Fruit fly (Drosophila melanogaster) whole organism, pupa: ENCODE measurements around the gene CG33521.

Experiments
- CG10348 ChIP-seq: fragments of 200-800 bp; sonication (Bioruptor generic); IDR thresholded peaks from 2 replicates; pipeline ENCODE4 v1.3.6; 2022; ENCODE audit warnings: missing biosample characterization, missing genetic modification characterization
- CG12605 ChIP-seq: fragments of 200-800 bp; sonication (Bioruptor generic); IDR thresholded peaks from 2 replicates; pipeline ENCODE4 v1.3.6; 2022; ENCODE audit warnings: missing biosample characterization, missing genetic modification characterization
- CG13204 ChIP-seq: fragments of 200-800 bp; sonication (Bioruptor generic); optimal IDR thresholded peaks from 2 replicates; lab custom pipeline; 2018; ENCODE audit warnings: missing biosample characterization, mild to moderate bottlenecking, missing genetic modification characterization, moderate library complexity
- CG14655 ChIP-seq: fragments of 200-800 bp; sonication (Bioruptor generic); optimal IDR thresholded peaks from 3 replicates; lab custom pipeline; 2017; ENCODE audit warnings: mild to moderate bottlenecking, missing biosample characterization, missing genetic modification reagents, missing genetic modification characterization
- CG15710 ChIP-seq: fragments of 200-800 bp; sonication (Bioruptor generic); optimal IDR thresholded peaks from 2 replicates; lab custom pipeline; 2018; ENCODE audit warnings: missing biosample characterization, mild to moderate bottlenecking, missing genetic modification characterization, moderate library complexity
- CG17806 ChIP-seq: fragments of 200-800 bp; sonication (Bioruptor generic); optimal IDR thresholded peaks from 2 replicates; lab custom pipeline; 2018; ENCODE audit warnings: missing biosample characterization, mild to moderate bottlenecking, missing genetic modification characterization, moderate library complexity
- CG32121 ChIP-seq: fragments of 200-800 bp; sonication (Bioruptor generic); IDR thresholded peaks from 2 replicates; pipeline ENCODE4 v1.3.6; 2022; ENCODE audit warnings: missing biosample characterization, missing genetic modification characterization
- CG34367 ChIP-seq: fragments of 200-800 bp; sonication (Bioruptor generic); optimal IDR thresholded peaks from 2 replicates; lab custom pipeline; 2018; ENCODE audit warnings: missing biosample characterization, mild to moderate bottlenecking, missing genetic modification characterization
- CG4496 ChIP-seq: fragments of 200-800 bp; sonication (Bioruptor generic); IDR thresholded peaks from 3 replicates; pipeline ENCODE4 v1.3.6; 2022; ENCODE audit warnings: missing biosample characterization, missing genetic modification characterization
- CG8159 ChIP-seq: fragments of 200-800 bp; sonication (Bioruptor generic); optimal IDR thresholded peaks from 3 replicates; lab custom pipeline; 2018; ENCODE audit warnings: missing biosample characterization, mild to moderate bottlenecking, missing genetic modification characterization, moderate library complexity
- CG8301 ChIP-seq: fragments of 200-800 bp; sonication (Bioruptor generic); optimal IDR thresholded peaks from 2 replicates; lab custom pipeline; 2018; ENCODE audit warnings: missing biosample characterization, mild to moderate bottlenecking, missing genetic modification characterization
- CG9948 ChIP-seq: fragments of 200-800 bp; sonication (Bioruptor generic); optimal IDR thresholded peaks from 2 replicates; lab custom pipeline; 2018; ENCODE audit warnings: missing biosample characterization, mild to moderate bottlenecking, missing genetic modification characterization, moderate library complexity
- D1 ChIP-seq: fragments of 200-800 bp; sonication (Bioruptor generic); optimal IDR thresholded peaks from 2 replicates; lab custom pipeline; 2018; ENCODE audit warnings: missing biosample characterization, mild to moderate bottlenecking, missing genetic modification characterization, moderate library complexity
- EcR ChIP-seq: fragments of 200-800 bp; sonication (Bioruptor generic); optimal IDR thresholded peaks from 3 replicates; lab custom pipeline; 2019; ENCODE audit warnings: missing biosample characterization, missing genetic modification characterization, mild to moderate bottlenecking, moderate library complexity, missing genetic modification reagents
- Ets98B ChIP-seq: fragments of 200-800 bp; sonication (Bioruptor generic); IDR thresholded peaks from 2 replicates; pipeline ENCODE4 v1.3.6; 2022; ENCODE audit warnings: missing biosample characterization, missing genetic modification characterization
- Pif1A ChIP-seq: fragments of 200-800 bp; sonication (Bioruptor generic); optimal IDR thresholded peaks from 3 replicates; lab custom pipeline; 2016; ENCODE audit warnings: missing biosample characterization, missing genetic modification characterization
- Pif1B ChIP-seq: fragments of 200-800 bp; sonication (Bioruptor generic); optimal IDR thresholded peaks from 3 replicates; lab custom pipeline; 2016; ENCODE audit warnings: missing biosample characterization, missing genetic modification characterization
- Snoo ChIP-seq: fragments of 200-800 bp; sonication (Bioruptor generic); optimal IDR thresholded peaks from 3 replicates; lab custom pipeline; 2017; ENCODE audit warnings: missing biosample characterization, mild to moderate bottlenecking, missing genetic modification characterization, inconsistent platforms
- fd96Ca ChIP-seq: fragments of 200-800 bp; sonication (Bioruptor generic); IDR thresholded peaks from 3 replicates; pipeline ENCODE4 v1.3.6; 2022; ENCODE audit warnings: missing biosample characterization, missing genetic modification characterization
- gl ChIP-seq: fragments of 200-800 bp; sonication (Bioruptor generic); optimal IDR thresholded peaks from 2 replicates; lab custom pipeline; 2018; ENCODE audit warnings: missing biosample characterization, mild to moderate bottlenecking, missing genetic modification characterization
- rn ChIP-seq: fragments of 200-800 bp; sonication (Bioruptor generic); IDR thresholded peaks from 2 replicates; pipeline ENCODE4 v1.3.6; 2022; ENCODE audit warnings: missing biosample characterization, missing genetic modification characterization

CG33521 gene

dm6 chr4:1175156-1175555 lies 10.4 kb upstream of the CG33521 start:
- no peak for TF ChIP-seq CG8159 (tag; lab: Kevin White, UChicago)
- no peak for TF ChIP-seq CG14655 (GFP tag; lab: Kevin White, UChicago)
- TF ChIP-seq CG8301 (tag; lab: Kevin White, UChicago), result no peak
- TF ChIP-seq CG13204, result no peak
- TF ChIP-seq EcR (GFP tag; lab: Kevin White, UChicago), result no peak
- TF ChIP-seq rn (GFP tag; lab: Robert Waterston, UW), result no peak

dm6 chr4:1181591-1182125 lies 3.9 kb upstream of the CG33521 start, which contains the start of gene pho:
Gene pho, minus strand, starts transcription at chr4:1181628.
- no peak for TF ChIP-seq CG4496
- TF ChIP-seq Ets98B (GFP tag; lab: Robert Waterston, UW), result no peak
- TF ChIP-seq CG9948, result no peak
- no peak for TF ChIP-seq CG12605 (GFP tag; lab: Robert Waterston, UW)
- no peak for TF ChIP-seq CG8159 (tag; lab: Kevin White, UChicago)
- no peak for TF ChIP-seq CG10348 (GFP tag; lab: Robert Waterston, UW)
- TF ChIP-seq CG13204, result no peak
- no peak for TF ChIP-seq CG8301 (tag; lab: Kevin White, UChicago)
- peak; percentile 60 for TF ChIP-seq D1 (tag; lab: Kevin White, UChicago)
- TF ChIP-seq CG14655 (GFP tag; lab: Kevin White, UChicago), result no peak
- peak; percentile 28 for TF ChIP-seq Snoo (tag; lab: Kevin White, UChicago)
- TF ChIP-seq CG34367 (tag; lab: Kevin White, UChicago), result no peak

DNA sequence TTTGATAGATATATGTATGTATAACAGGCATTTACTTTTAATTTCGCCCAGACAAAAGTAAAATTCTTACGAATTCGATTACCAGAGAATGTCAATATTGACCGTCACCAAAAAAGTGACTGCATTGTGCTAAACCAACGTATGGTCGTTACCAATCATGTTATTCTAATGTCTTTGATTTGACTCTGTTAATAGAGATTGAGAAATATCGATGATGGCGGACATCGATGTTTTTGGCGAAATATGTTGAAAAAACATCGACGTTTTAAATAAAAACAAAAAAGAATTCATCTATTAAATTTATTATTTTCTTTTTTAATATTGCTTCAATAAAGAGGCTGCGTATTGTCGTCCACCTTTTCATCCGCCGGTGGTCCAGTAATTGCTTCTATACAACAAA lies 2.8 kb upstream of the CG33521 start:
- TF ChIP-seq CG32121 (GFP tag; lab: Robert Waterston, UW) (no peak), EcR (GFP tag; lab: Kevin White, UChicago) (no peak), Pif1A (GFP tag; lab: Kevin White, UChicago) (no peak)

- TF ChIP-seq CG4496 (no peak), CG8301 (tag; lab: Kevin White, UChicago) (no peak), Pif1A (GFP tag; lab: Kevin White, UChicago) (no peak), D1 (tag; lab: Kevin White, UChicago) (no peak), CG9948 (no peak), Snoo (tag; lab: Kevin White, UChicago) (no peak), CG17806 (tag; lab: Kevin White, UChicago) (no peak), CG10348 (GFP tag; lab: Robert Waterston, UW) (no peak), Pif1B (GFP tag; lab: Kevin White, UChicago) (no peak), CG13204 (no peak), rn (GFP tag; lab: Robert Waterston, UW) (no peak), CG34367 (tag; lab: Kevin White, UChicago) (no peak)
Observed at dm6 chr4:1186828-1187227, 1.3 kb downstream of the CG33521 start.

- no peak for TF ChIP-seq Pif1A (GFP tag; lab: Kevin White, UChicago)
Observed at dm6 chr4:1191630-1192029, 6.1 kb downstream of the CG33521 start.

DNA sequence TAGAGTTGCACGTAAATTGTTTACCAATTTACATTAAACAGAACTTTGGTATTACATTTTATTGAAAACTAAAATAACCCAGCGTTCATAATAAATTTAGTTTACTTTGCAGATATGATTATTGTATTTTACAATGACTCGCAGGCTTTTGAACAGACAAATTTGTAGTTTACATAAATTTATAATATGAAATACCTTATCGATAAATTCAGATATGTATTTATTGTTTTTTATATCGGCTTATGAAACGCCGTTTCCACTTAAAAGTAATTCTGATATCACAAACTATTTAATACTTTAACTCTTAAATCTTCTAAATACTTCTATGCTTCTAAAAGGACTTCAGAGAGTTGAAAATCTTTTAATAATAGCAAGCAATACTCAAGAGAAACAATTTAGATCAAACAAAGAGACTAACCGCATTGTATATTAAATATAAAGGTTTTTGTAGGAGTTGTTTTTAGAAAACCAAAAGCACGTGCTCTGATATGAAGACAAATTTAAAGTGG lies 11.1 kb downstream of the CG33521 start, which contains the start of gene PIP4K:
TSS of gene PIP4K (minus strand) at position 196 of the 509 bp plus-strand sequence.
- TF ChIP-seq fd96Ca (GFP tag; lab: Robert Waterston, UW) (no peak), EcR (GFP tag; lab: Kevin White, UChicago) (no peak), Snoo (tag; lab: Kevin White, UChicago) (no peak), CG17806 (tag; lab: Kevin White, UChicago) (no peak), CG14655 (GFP tag; lab: Kevin White, UChicago) (no peak), CG9948 (no peak), CG8159 (tag; lab: Kevin White, UChicago) (no peak), Pif1A (GFP tag; lab: Kevin White, UChicago) (no peak), CG34367 (tag; lab: Kevin White, UChicago) (no peak), CG12605 (GFP tag; lab: Robert Waterston, UW) (no peak), D1 (tag; lab: Kevin White, UChicago) (no peak), rn (GFP tag; lab: Robert Waterston, UW) (no peak), CG32121 (GFP tag; lab: Robert Waterston, UW) (no peak), CG8301 (tag; lab: Kevin White, UChicago) (no peak), CG10348 (GFP tag; lab: Robert Waterston, UW) (no peak), Ets98B (GFP tag; lab: Robert Waterston, UW) (no peak), gl (no peak), CG4496 (no peak), Pif1B (GFP tag; lab: Kevin White, UChicago) (no peak)

DNA sequence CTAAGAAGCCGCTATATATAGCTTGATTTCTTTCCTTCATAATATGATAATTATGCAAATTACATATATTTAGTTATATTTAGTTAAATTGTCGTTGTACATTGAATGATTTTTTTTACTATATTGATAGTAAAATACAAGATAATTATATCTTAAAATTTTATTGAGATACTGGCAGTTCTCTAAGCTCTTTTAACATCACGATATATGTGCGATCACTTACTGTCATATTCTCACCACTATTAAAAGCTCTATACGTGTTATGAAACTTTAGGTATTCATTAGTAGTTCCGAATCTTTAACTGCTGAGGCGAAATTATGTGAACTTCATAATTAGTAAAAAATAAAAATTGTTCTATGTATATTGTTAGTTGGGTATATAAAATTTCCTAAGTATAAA lies 13.0 kb downstream of the CG33521 start, which contains the start of gene Mitf:
TSS of gene Mitf (plus strand) at position 254 of the 400 bp plus-strand sequence.
- TF ChIP-seq EcR (GFP tag; lab: Kevin White, UChicago) (no peak), CG10348 (GFP tag; lab: Robert Waterston, UW) (no peak), rn (GFP tag; lab: Robert Waterston, UW) (no peak), CG15710 (no peak), CG14655 (GFP tag; lab: Kevin White, UChicago) (no peak), CG4496 (no peak), Pif1A (GFP tag; lab: Kevin White, UChicago) (no peak), CG8159 (tag; lab: Kevin White, UChicago) (no peak), Pif1B (GFP tag; lab: Kevin White, UChicago) (no peak), CG8301 (tag; lab: Kevin White, UChicago) (no peak), Snoo (tag; lab: Kevin White, UChicago) (no peak), CG13204 (no peak), CG34367 (tag; lab: Kevin White, UChicago) (no peak), Ets98B (GFP tag; lab: Robert Waterston, UW) (no peak), CG32121 (GFP tag; lab: Robert Waterston, UW) (no peak), CG17806 (tag; lab: Kevin White, UChicago) (no peak), gl (no peak), CG9948 (no peak), fd96Ca (GFP tag; lab: Robert Waterston, UW) (no peak), D1 (tag; lab: Kevin White, UChicago) (no peak)
- TF ChIP-seq, all 21 proteins: peak for 0
